Worm (Caenorhabditis elegans) whole organism, midembryonic: ENCODE results near the gene srg-65.

Experiments used
- T22C8.4 ChIP-seq: fragments of 200-800 bp; sonication (Bioruptor generic); IDR thresholded peaks from 2 replicates; pipeline ENCODE4 v1.3.6; 2022; ENCODE audit warnings: missing genetic modification characterization, missing compliant biosample characterization
- flt-1 ChIP-seq: fragments of 200-800 bp; sonication (Bioruptor generic); IDR thresholded peaks from 2 replicates; pipeline ENCODE4 v1.3.6; 2022; ENCODE audit warnings: missing genetic modification characterization, missing compliant biosample characterization
- med-1 ChIP-seq: sonication (generic microtip); optimal IDR thresholded peaks from 2 replicates; lab custom pipeline; 2017; ENCODE audit warnings: missing genetic modification characterization, mild to moderate bottlenecking, missing compliant biosample characterization, antibody characterized with exemption, missing genetic modification reagents; ENCODE audit not compliant: insufficient read depth
- ref-1 ChIP-seq: fragments of 200-800 bp; sonication (Bioruptor generic); conservative IDR thresholded peaks from 2 replicates; pipeline ENCODE4 v1.3.6; 2022; ENCODE audit warnings: missing genetic modification reagents, missing genetic modification characterization, missing compliant biosample characterization
- ztf-23 ChIP-seq: fragments of 200-800 bp; sonication (Bioruptor generic); IDR thresholded peaks from 2 replicates; pipeline ENCODE4 v1.3.6; 2022; ENCODE audit warnings: missing genetic modification reagents, missing genetic modification characterization, missing compliant biosample characterization
- ztf-29 ChIP-seq: fragments of 200-800 bp; sonication (Bioruptor generic); IDR thresholded peaks from 2 replicates; pipeline ENCODE4 v1.3.6; 2022; ENCODE audit warnings: missing genetic modification reagents, missing genetic modification characterization, missing compliant biosample characterization

- TF ChIP-seq flt-1 (GFP tag; lab: Robert Waterston, UW), result no peak
- no peak for TF ChIP-seq med-1
- TF ChIP-seq ztf-29 (GFP tag; lab: Robert Waterston, UW), result no peak
- no peak for TF ChIP-seq ref-1 (GFP tag; lab: Robert Waterston, UW)
- TF ChIP-seq T22C8.4, result no peak
- no peak for TF ChIP-seq ztf-23 (GFP tag; lab: Robert Waterston, UW)
Measured at ce11 chrV:5484866-5485265, at the start of gene srg-65.
